Worm (Caenorhabditis elegans) whole organism, L3 larva: ENCODE data around the gene Y40B10A.11.
"Not testable (repeated sequence)": the region's sequence is repeated elsewhere in the genome, so short reads cannot be mapped to it uniquely, and the experiment has no call there.

ENCODE experiments used
- R02D3.7 ChIP-seq: fragments of 150-350 bp; optimal IDR thresholded peaks from 2 replicates; lab custom pipeline; 2014; ENCODE audit warnings: missing biosample characterization, missing genetic modification characterization
- ZK546.5 ChIP-seq: sonication (generic microtip); optimal IDR thresholded peaks from 2 replicates; lab custom pipeline; 2017; ENCODE audit warnings: missing biosample characterization, missing genetic modification characterization
- aly-2 ChIP-seq: fragments of 150-350 bp; optimal IDR thresholded peaks from 2 replicates; lab custom pipeline; 2014; ENCODE audit warnings: missing biosample characterization, missing genetic modification characterization
- ama-1 ChIP-seq: fragments of 150-350 bp; optimal IDR thresholded peaks from 2 replicates; lab custom pipeline; 2018
- ceh-16 ChIP-seq: sonication (generic microtip); optimal IDR thresholded peaks from 2 replicates; lab custom pipeline; 2017; ENCODE audit warnings: missing biosample characterization, missing genetic modification characterization
- ceh-28 ChIP-seq: fragments of 150-350 bp; optimal IDR thresholded peaks from 2 replicates; lab custom pipeline; 2014; ENCODE audit warnings: missing biosample characterization, missing genetic modification reagents, missing genetic modification characterization
- daf-12 ChIP-seq: fragments of 150-350 bp; optimal IDR thresholded peaks from 2 replicates; lab custom pipeline; 2014; ENCODE audit warnings: missing biosample characterization, missing genetic modification reagents, missing genetic modification characterization
- egl-5 ChIP-seq: fragments of 150-350 bp; optimal IDR thresholded peaks from 2 replicates; lab custom pipeline; 2017; ENCODE audit warnings: missing biosample characterization, missing genetic modification reagents, missing genetic modification characterization, inconsistent platforms
- elt-3 ChIP-seq, 3 experiments: fragments of 150-350 bp in 1 of 3; sonication (generic microtip) in 2 of 3; optimal IDR thresholded peaks; 2 replicates in 2 of 3; 4 replicates in 1 of 3; lab custom pipeline; 2014 to 2017; ENCODE audit warnings: missing biosample characterization in 3 of 3, missing genetic modification characterization in 3 of 3
- fkh-2 ChIP-seq: fragments of 150-350 bp; optimal IDR thresholded peaks from 2 replicates; lab custom pipeline; 2014; ENCODE audit warnings: missing biosample characterization, missing genetic modification reagents, missing genetic modification characterization
- jun-1 ChIP-seq: fragments of 150-350 bp; optimal IDR thresholded peaks from 2 replicates; lab custom pipeline; 2014; ENCODE audit warnings: missing biosample characterization, missing genetic modification reagents, missing genetic modification characterization
- lin-15B ChIP-seq: fragments of 150-350 bp; optimal IDR thresholded peaks from 2 replicates; lab custom pipeline; 2014; ENCODE audit warnings: missing biosample characterization, missing genetic modification characterization
- lin-39 ChIP-seq: fragments of 150-350 bp; optimal IDR thresholded peaks from 2 replicates; lab custom pipeline; 2018; ENCODE audit warnings: missing biosample characterization, missing genetic modification reagents, missing genetic modification characterization
- lsy-12 ChIP-seq: sonication (generic microtip); optimal IDR thresholded peaks from 2 replicates; lab custom pipeline; 2016; ENCODE audit warnings: mild to moderate bottlenecking, missing genetic modification characterization, missing compliant biosample characterization
- mdl-1 ChIP-seq: fragments of 150-350 bp; optimal IDR thresholded peaks from 2 replicates; lab custom pipeline; 2014; ENCODE audit warnings: missing biosample characterization, missing genetic modification characterization
- mml-1 ChIP-seq: fragments of 150-350 bp; sonication (generic microtip); optimal IDR thresholded peaks from 3 replicates; lab custom pipeline; 2014; ENCODE audit warnings: missing biosample characterization, missing genetic modification characterization
- nfya-1 ChIP-seq: sonication (generic microtip); optimal IDR thresholded peaks from 2 replicates; lab custom pipeline; 2017; ENCODE audit warnings: missing genetic modification characterization, mild to moderate bottlenecking, missing compliant biosample characterization, antibody characterized with exemption, moderate library complexity; ENCODE audit not compliant: insufficient read depth
- nhr-11 ChIP-seq: fragments of 150-350 bp; optimal IDR thresholded peaks from 2 replicates; lab custom pipeline; 2014; ENCODE audit warnings: missing biosample characterization, missing genetic modification characterization
- nhr-237 ChIP-seq: fragments of 150-350 bp; optimal IDR thresholded peaks from 2 replicates; lab custom pipeline; 2014; ENCODE audit warnings: missing biosample characterization, missing genetic modification characterization
- nhr-43 ChIP-seq: sonication (generic microtip); optimal IDR thresholded peaks from 2 replicates; lab custom pipeline; 2016; ENCODE audit warnings: mild to moderate bottlenecking, missing genetic modification characterization, missing compliant biosample characterization; ENCODE audit not compliant: poor library complexity, severe bottlenecking
- nhr-77 ChIP-seq: fragments of 150-350 bp; optimal IDR thresholded peaks from 2 replicates; lab custom pipeline; 2014; ENCODE audit warnings: missing biosample characterization, missing genetic modification characterization
- pha-4 ChIP-seq: fragments of 150-350 bp; optimal IDR thresholded peaks from 2 replicates; lab custom pipeline; 2014; ENCODE audit warnings: missing biosample characterization, missing genetic modification reagents, missing genetic modification characterization
- pqm-1 ChIP-seq: fragments of 150-350 bp; optimal IDR thresholded peaks from 2 replicates; lab custom pipeline; 2017; ENCODE audit warnings: missing biosample characterization, missing genetic modification characterization, inconsistent platforms
- sea-2 ChIP-seq: fragments of 150-350 bp; sonication (generic microtip); optimal IDR thresholded peaks from 4 replicates; lab custom pipeline; 2014; ENCODE audit warnings: missing biosample characterization, missing genetic modification reagents, missing genetic modification characterization
- tbx-2 ChIP-seq: sonication (generic microtip); optimal IDR thresholded peaks from 2 replicates; lab custom pipeline; 2016; ENCODE audit warnings: mild to moderate bottlenecking, missing genetic modification characterization, missing compliant biosample characterization
- unc-39 ChIP-seq: sonication (generic microtip); optimal IDR thresholded peaks from 4 replicates; lab custom pipeline; 2017; ENCODE audit warnings: missing biosample characterization, missing genetic modification characterization
- unc-62 ChIP-seq: fragments of 150-350 bp; sonication (generic microtip); optimal IDR thresholded peaks from 4 replicates; lab custom pipeline; 2014; ENCODE audit warnings: missing biosample characterization, missing genetic modification reagents, missing genetic modification characterization
- ztf-4 ChIP-seq: fragments of 150-350 bp; optimal IDR thresholded peaks from 2 replicates; lab custom pipeline; 2014; ENCODE audit warnings: missing biosample characterization, missing genetic modification characterization

Gene Y40B10A.11

DNA sequence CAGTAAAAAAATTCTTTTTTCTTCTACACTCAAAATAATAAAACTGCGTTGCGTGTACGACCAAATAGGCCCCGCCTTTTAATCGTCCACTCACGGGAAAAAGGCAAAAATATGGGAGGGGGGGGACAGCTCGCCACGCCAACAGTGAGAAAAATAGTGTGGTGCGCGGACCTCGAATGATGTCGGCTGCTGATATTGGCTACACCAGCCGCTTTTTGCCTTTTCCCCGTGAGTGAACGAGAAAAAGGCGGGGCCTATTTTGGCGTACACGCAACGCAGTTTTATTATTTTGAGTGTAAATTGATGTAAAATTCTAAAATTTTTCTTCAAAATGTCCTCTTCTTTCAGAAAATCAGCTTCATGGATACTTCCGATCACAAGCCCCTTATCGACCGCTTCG, 38.9 kb upstream of the Y40B10A.11 start, which contains the start of gene ztf-28:
Gene ztf-28, plus strand, starts transcription at position 349 of the 400 bp plus-strand sequence.
- TF ChIP-seq nhr-77 (tag; lab: Kevin White, UChicago); lin-15B (tag; lab: Kevin White, UChicago); R02D3.7: not testable (repeated sequence)

DNA sequence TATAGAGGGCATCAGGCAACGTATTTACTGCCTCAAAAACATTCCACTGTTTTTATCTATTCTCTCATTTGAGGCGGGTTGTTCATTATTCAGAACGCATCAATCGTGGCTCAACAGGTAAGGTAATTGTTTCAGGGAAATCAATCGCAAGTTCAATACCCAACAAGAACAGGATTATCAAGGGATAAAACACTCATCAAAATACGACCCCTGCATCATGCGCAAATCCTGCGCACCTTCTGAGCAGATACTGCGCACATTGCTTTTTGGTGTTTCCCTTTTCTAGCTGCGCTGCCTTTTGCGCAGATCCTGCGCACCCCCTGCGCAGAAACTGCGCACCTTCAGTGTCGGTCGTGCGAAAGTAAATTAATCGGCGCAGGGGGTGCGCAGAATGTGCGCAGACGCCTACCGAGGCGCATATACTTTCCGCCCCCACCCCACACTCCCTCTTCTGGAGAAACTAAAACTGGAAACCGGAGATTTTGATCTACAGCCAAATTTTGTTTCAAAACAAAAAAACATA, 34.4 kb upstream of the Y40B10A.11 start, which contains the start of gene F36F12.3:
Gene F36F12.3, plus strand, starts transcription at position 51 of the 523 bp plus-strand sequence.
- TF ChIP-seq fkh-2; daf-12 (tag; lab: Kevin White, UChicago); egl-5 (tag; lab: Kevin White, UChicago): not testable (repeated sequence)
- TF ChIP-seq, all 47 proteins: peak for 0; not testable (repeated sequence) for 47

DNA sequence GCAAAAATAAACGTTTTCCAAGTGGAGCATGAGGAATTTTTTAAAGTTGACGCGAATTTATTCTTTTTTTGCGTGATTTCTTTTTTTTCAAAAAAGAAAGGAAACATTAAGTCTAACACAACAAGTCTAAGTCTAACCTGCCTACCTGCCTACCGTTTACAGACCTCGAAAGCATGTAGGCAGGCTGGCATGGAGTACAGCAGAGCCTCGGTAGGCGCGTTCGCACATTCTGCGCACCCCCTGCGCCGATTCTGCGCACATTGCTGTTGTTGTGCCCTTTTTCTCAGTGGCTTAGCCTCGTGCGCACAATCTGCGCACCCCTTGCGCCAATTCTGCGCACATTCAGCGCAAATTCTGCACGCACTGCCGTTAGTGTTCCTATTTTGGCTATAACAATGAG, 32.5 kb upstream of the Y40B10A.11 start:
- TF ChIP-seq unc-39 (tag; lab: Kevin White, UChicago) = no peak
- TF ChIP-seq nhr-77 (tag; lab: Kevin White, UChicago) = no peak
- no peak for TF ChIP-seq lsy-12 (tag; lab: Kevin White, UChicago)
- TF ChIP-seq ceh-28 (tag; lab: Kevin White, UChicago) = no peak

DNA sequence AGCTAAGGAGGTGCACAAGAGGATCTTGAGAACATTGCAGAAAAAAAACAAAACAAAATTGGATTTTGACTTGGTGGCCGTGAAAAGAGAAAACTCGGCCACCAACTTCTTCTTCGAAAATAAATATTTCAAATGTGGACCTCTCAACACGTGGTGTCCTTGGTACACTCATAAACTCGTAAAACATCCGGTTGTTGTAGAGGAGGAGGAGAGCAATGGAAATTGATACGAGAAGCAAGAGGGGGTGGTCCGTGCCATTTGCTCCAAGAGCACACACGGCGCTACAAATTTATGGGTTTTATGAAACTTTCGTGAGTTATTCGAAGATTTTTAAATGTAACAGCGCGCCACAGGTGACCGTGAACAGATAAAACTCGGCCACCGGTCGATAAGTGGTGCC, 30.5 kb upstream of the Y40B10A.11 start:
- TF ChIP-seq unc-62 (GFP tag; lab: Kevin White, UChicago) (no peak), lin-15B (tag; lab: Kevin White, UChicago) (no peak), nhr-43 (no peak), egl-5 (tag; lab: Kevin White, UChicago) (peak; percentile 1), pha-4 (tag; lab: Kevin White, UChicago) (no peak), tbx-2 (tag; lab: Kevin White, UChicago) (no peak), ZK546.5 (no peak), sea-2 (GFP tag; lab: Kevin White, UChicago) (no peak)

DNA sequence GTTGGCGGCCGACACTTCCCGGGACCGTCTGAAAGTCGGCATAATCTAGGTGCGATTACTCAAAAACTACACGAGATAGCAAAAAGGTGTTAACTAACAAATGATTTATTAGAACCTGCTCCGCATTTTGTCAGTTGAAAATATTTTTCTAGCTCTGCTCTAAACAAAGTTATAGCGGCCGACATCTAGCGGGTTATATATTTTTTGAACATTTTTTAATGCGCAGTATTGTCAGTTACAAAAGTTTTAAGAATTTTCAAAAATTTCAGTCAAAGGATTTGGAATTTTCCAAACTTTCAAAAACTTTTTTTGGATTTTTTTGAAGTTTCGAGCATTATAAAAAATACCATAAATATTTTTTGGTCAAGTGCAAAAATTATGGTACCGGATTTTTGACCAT, 29.9 kb upstream of the Y40B10A.11 start:
- TF ChIP-seq aly-2 = no peak
- TF ChIP-seq nhr-237 (tag; lab: Kevin White, UChicago) = no peak
- TF ChIP-seq elt-3 (tag; optimal IDR thresholded peaks at IDR 0.05; lab: Kevin White, UChicago) = no peak
- no peak for TF ChIP-seq ceh-28 (tag; lab: Kevin White, UChicago)
- TF ChIP-seq jun-1 (tag; lab: Kevin White, UChicago) = no peak
- TF ChIP-seq, all 47 proteins: peak for 0

DNA sequence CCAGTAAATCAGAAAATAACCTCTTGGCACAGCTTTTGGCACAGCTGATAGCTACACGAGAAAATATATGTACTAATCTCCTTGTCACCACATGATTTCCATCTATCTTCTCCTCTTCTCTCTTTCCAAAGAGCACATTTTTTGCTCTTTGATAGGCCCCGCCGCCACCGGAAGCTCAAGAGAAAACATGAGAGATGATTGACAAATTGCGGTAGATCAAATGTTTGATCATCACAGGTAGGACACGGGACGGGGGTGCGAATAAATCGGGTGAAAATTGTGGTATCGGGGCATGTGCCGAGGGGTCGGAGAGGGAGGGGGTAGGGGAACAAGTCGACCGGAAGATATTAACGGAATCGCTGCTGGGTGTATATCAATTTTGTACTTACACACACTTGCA, 24.6 kb upstream of the Y40B10A.11 start:
- TF ChIP-seq tbx-2 (tag; lab: Kevin White, UChicago) (no peak), lin-39 (tag; lab: Kevin White, UChicago) (peak; percentile 53)

DNA sequence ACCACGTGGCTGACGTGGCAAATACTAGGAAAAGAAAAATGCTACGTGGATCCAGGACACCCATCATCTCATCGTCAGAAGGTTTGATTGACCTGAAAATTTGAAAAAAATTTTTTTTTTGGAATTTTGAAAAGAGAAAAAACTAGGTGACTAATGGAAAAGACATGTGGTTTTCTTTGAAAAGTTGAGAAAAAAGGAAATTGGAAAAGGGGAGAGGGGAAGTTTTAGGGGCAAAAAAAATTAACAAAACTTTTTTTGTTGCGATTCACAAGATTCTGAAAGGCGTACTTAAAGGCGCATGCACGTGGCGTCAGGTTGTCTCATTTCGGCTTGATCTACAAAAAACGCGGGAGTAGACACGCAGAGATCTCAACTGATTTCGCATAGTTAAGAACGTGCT, 21.4 kb upstream of the Y40B10A.11 start, which contains the start of gene Y40B10A.9:
Gene Y40B10A.9, minus strand, starts transcription at position 101 of the 400 bp plus-strand sequence.
- TF ChIP-seq nhr-11 (tag; lab: Kevin White, UChicago) (no peak), pqm-1 (no peak), unc-39 (tag; lab: Kevin White, UChicago) (no peak), ZK546.5 (no peak), elt-3 (tag; optimal IDR thresholded peaks at IDR 0.05; lab: Kevin White, UChicago) (no peak), mml-1 (no peak), unc-62 (GFP tag; lab: Kevin White, UChicago) (no peak), ztf-4 (tag; lab: Kevin White, UChicago) (no peak), mdl-1 (tag; lab: Kevin White, UChicago) (no peak)

DNA sequence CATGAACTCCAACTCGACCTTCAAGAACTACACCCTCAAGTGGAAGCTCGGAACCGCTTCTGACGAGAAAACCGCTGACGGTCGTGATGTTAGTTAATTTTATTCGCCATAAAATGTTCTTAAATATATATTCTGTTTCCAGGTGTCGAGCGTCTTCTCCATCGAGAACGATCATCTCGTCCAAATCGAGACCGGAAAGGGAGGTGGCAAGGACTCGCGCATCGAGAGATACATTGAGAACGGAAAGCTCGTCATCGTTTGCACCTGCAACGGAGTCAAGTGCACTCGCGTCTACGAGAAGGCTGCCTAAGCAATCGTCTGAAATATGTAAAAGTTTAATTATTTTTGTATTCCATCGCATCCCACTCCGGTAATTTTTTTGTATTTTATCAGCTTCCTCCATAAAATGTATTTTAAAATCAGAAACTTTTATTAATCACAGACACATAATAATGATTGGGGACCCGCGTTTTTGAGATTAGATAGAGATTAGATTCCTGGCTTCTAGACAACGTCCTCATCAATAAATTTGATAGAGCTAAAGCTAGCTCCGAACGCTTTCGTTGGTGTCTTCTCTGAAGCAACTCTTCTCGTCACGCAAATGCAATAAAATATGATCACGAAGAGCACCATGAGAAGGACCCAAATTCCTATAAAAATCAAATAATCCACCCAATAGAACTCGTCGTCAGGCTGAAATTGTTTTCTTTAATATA, 17.5 kb upstream of the Y40B10A.11 start:
- TF ChIP-seq nfya-1 (tag; lab: Kevin White, UChicago) (no peak), tbx-2 (tag; lab: Kevin White, UChicago) (no peak), ama-1 (lab: Kevin White, UChicago) (peak; percentile 21), ceh-16 (tag; lab: Kevin White, UChicago) (no peak)
